Worm (Caenorhabditis elegans): ENCODE measurements around the gene sre-13.
A peak's percentile ranks its signal among the peaks of the same experiment; 100 is the strongest.

The sre-13 gene

ce11 chrII:14670175-14670574 is 33.5 kb upstream of the sre-13 start:
- TF ChIP-seq ztf-3 (GFP tag; optimal IDR thresholded peaks at IDR 0.05) (no peak), snpc-4 (GFP tag; optimal IDR thresholded peaks at IDR 0.05) (no peak), snpc-4 (tag; optimal IDR thresholded peaks at IDR 0.05) (no peak), sptf-2 (GFP tag; optimal IDR thresholded peaks at IDR 0.05) (no peak), ama-1 (optimal IDR thresholded peaks at IDR 0.05) (no peak), ama-1 (GFP tag; optimal IDR thresholded peaks at IDR 0.05) (no peak), lag-1 (GFP tag; IDR thresholded peaks at IDR 0.05) (no peak), F33H1.4 (GFP tag; IDR thresholded peaks at IDR 0.05) (no peak), ccch-3 (GFP tag; optimal IDR thresholded peaks at IDR 0.05) (no peak), chd-7 (tag; optimal IDR thresholded peaks at IDR 0.05) (no peak), aptf-3 (GFP tag; IDR thresholded peaks at IDR 0.05) (no peak), madf-10 (tag; optimal IDR thresholded peaks at IDR 0.05) (no peak), snpc-3.4 (tag; optimal IDR thresholded peaks at IDR 0.05) (no peak), let-526 (GFP tag; IDR thresholded peaks at IDR 0.05) (no peak), let-607 (tag; optimal IDR thresholded peaks at IDR 0.05) (no peak), snpc-1.1 (tag; optimal IDR thresholded peaks at IDR 0.05; ENCODE audit: insufficient read depth) (no peak), dpl-1 (GFP tag; optimal IDR thresholded peaks at IDR 0.05) (no peak), mel-28 (tag; optimal IDR thresholded peaks at IDR 0.05; ENCODE audit: borderline replicate concordance) (no peak), attf-5 (GFP tag; optimal IDR thresholded peaks at IDR 0.05) (no peak), ztf-22 (GFP tag; optimal IDR thresholded peaks at IDR 0.05) (no peak)

- no peak for TF ChIP-seq efl-1 (GFP tag; optimal IDR thresholded peaks at IDR 0.05)
- no peak for TF ChIP-seq bed-1 (GFP tag; IDR thresholded peaks at IDR 0.05)
- no peak for TF ChIP-seq Y56A3A.18 (GFP tag; IDR thresholded peaks at IDR 0.05)
- TF ChIP-seq snpc-1.3 (tag; optimal IDR thresholded peaks at IDR 0.05; ENCODE audit: insufficient read depth): no peak
- no peak for TF ChIP-seq K12H6.12 (tag; optimal IDR thresholded peaks at IDR 0.05)
- TF ChIP-seq ceh-27 (GFP tag; optimal IDR thresholded peaks at IDR 0.05): no peak
These were observed 32.0 kb upstream of the sre-13 start for ce11 chrII:14668608-14669007.

- no peak for TF ChIP-seq cebp-2 (GFP tag; IDR thresholded peaks at IDR 0.05)
- no peak for TF ChIP-seq F22D6.2 (tag; optimal IDR thresholded peaks at IDR 0.05)
- no peak for TF ChIP-seq B0019.2 (GFP tag; conservative IDR thresholded peaks at IDR 0.05)
- TF ChIP-seq ceh-100 (GFP tag; IDR thresholded peaks at IDR 0.05): no peak
- no peak for TF ChIP-seq attf-5 (GFP tag; optimal IDR thresholded peaks at IDR 0.05)
These were observed 29.6 kb upstream of the sre-13 start for ce11 chrII:14666274-14666673.

ce11 chrII:14664647-14665518 is 28.2 kb upstream of the sre-13 start:
- TF ChIP-seq zfh-2 (GFP tag; conservative IDR thresholded peaks at IDR 0.05) (peak; percentile 84), sptf-2 (GFP tag; optimal IDR thresholded peaks at IDR 0.05) (no peak)

- TF ChIP-seq rec-8 (tag; optimal IDR thresholded peaks at IDR 0.05) (no peak), lsl-1 (GFP tag; optimal IDR thresholded peaks at IDR 0.05) (no peak), K12H6.12 (tag; optimal IDR thresholded peaks at IDR 0.05) (no peak), Y56A3A.18 (GFP tag; IDR thresholded peaks at IDR 0.05) (no peak), nhr-27 (tag; optimal IDR thresholded peaks at IDR 0.05) (no peak), xnd-1 (tag; optimal IDR thresholded peaks at IDR 0.05) (no peak)
These were observed 10.9 kb upstream of the sre-13 start for ce11 chrII:14647550-14647949.

All from whole organism, young adult.